Worm (Caenorhabditis elegans) whole organism, L2 larva: ENCODE results near the gene mam-5.

Experiments
- ZK546.5 ChIP-seq: sonication (generic microtip); optimal IDR thresholded peaks from 2 replicates; lab custom pipeline; 2017; ENCODE audit warnings: missing biosample characterization, missing genetic modification characterization
- mdl-1 ChIP-seq, 2 experiments: fragments of 150-350 bp in 1 of 2; sonication (generic microtip) in 1 of 2; optimal IDR thresholded peaks; 2 replicates each; lab custom pipeline; 2017; ENCODE audit warnings: missing biosample characterization in 2 of 2, missing genetic modification characterization in 2 of 2
- nhr-11 ChIP-seq: fragments of 150-350 bp; optimal IDR thresholded peaks from 2 replicates; lab custom pipeline; 2014; ENCODE audit warnings: missing biosample characterization, missing genetic modification characterization
- nhr-129 ChIP-seq: fragments of 150-350 bp; optimal IDR thresholded peaks from 2 replicates; lab custom pipeline; 2014; ENCODE audit warnings: missing biosample characterization, missing genetic modification characterization
- nhr-237 ChIP-seq: fragments of 150-350 bp; optimal IDR thresholded peaks from 2 replicates; lab custom pipeline; 2014; ENCODE audit warnings: missing biosample characterization, missing genetic modification characterization
- skn-1 ChIP-seq: sonication (generic microtip); optimal IDR thresholded peaks from 2 replicates; lab custom pipeline; 2017; ENCODE audit warnings: missing biosample characterization, missing genetic modification characterization
- zag-1 ChIP-seq: fragments of 150-350 bp; optimal IDR thresholded peaks from 2 replicates; lab custom pipeline; 2014; ENCODE audit warnings: missing biosample characterization, missing genetic modification characterization

DNA sequence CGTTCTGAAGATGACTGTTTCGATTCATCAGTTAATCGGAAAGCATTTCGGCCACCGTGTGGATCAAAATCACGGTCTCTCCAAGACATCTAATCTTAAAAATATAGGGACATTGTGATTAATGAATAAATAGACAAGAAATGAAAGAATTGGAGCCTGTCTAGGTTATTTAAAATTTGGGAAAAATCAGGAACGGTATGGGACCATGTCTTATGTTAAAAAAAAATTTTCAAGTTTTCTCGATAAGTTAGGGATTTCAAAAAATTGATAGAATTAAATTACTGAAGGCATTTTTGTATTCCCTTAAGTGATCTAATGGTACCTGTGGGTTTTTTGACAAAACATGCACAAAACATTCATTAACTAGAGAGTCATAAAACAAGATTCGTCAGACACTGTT lies 23.6 kb downstream of the mam-5 start, which contains the start of gene unc-41:
- TF ChIP-seq skn-1 (tag; lab: Kevin White, UChicago) (no peak), nhr-129 (tag; lab: Kevin White, UChicago) (no peak), zag-1 (tag; lab: Kevin White, UChicago) (no peak), mdl-1 (tag; optimal IDR thresholded peaks at IDR 0.05; lab: Kevin White, UChicago) (no peak), nhr-237 (tag; lab: Kevin White, UChicago) (no peak), nhr-11 (tag; lab: Kevin White, UChicago) (no peak), ZK546.5 (tag; lab: Kevin White, UChicago) (no peak)
